Fruit fly (Drosophila melanogaster) whole organism, embryonic: ENCODE results near the gene CG3662.

Experiments
- Aef1 ChIP-seq: fragments of 200-800 bp; sonication (Bioruptor generic); IDR thresholded peaks from 3 replicates; pipeline ENCODE4 v1.3.6; 2022; ENCODE audit warnings: missing biosample characterization, missing genetic modification characterization
- Atf6 ChIP-seq: fragments of 200-800 bp; sonication (Bioruptor generic); IDR thresholded peaks from 2 replicates; pipeline ENCODE4 v1.3.6; 2022; ENCODE audit warnings: missing biosample characterization, missing genetic modification characterization
- Bdp1 ChIP-seq: fragments of 200-800 bp; sonication (Bioruptor generic); optimal IDR thresholded peaks from 3 replicates; lab custom pipeline; 2016; ENCODE audit warnings: missing biosample characterization, missing genetic modification characterization
- CG10209 ChIP-seq: fragments of 200-800 bp; sonication (Bioruptor generic); optimal IDR thresholded peaks from 3 replicates; lab custom pipeline; 2017; ENCODE audit warnings: missing biosample characterization, mild to moderate bottlenecking, missing genetic modification characterization, missing genetic modification reagents
- CG1024 ChIP-seq: fragments of 200-800 bp; sonication (Bioruptor generic); IDR thresholded peaks from 2 replicates; pipeline ENCODE4 v1.3.6; 2022; ENCODE audit warnings: missing biosample characterization, missing genetic modification characterization
- CG11085 ChIP-seq: fragments of 200-800 bp; sonication (Bioruptor generic); IDR thresholded peaks from 2 replicates; pipeline ENCODE4 v1.3.6; 2022; ENCODE audit warnings: missing biosample characterization, missing genetic modification characterization
- CG12155 ChIP-seq: fragments of 200-800 bp; sonication (Bioruptor generic); optimal IDR thresholded peaks from 3 replicates; lab custom pipeline; 2016; ENCODE audit warnings: missing biosample characterization, missing genetic modification characterization
- CG13775 ChIP-seq: fragments of 200-800 bp; sonication (Bioruptor generic); optimal IDR thresholded peaks from 3 replicates; lab custom pipeline; 2017; ENCODE audit warnings: missing biosample characterization, mild to moderate bottlenecking, missing genetic modification characterization
- CG14667 ChIP-seq: fragments of 200-800 bp; sonication (Bioruptor generic); IDR thresholded peaks from 2 replicates; pipeline ENCODE4 v1.3.6; 2022; ENCODE audit warnings: missing biosample characterization, missing genetic modification characterization
- CG15514 ChIP-seq: fragments of 200-800 bp; sonication (Bioruptor generic); optimal IDR thresholded peaks from 3 replicates; lab custom pipeline; 2017; ENCODE audit warnings: missing biosample characterization, missing genetic modification characterization, mild to moderate bottlenecking, moderate library complexity, missing genetic modification reagents
- CG17186 ChIP-seq: fragments of 200-800 bp; sonication (Bioruptor generic); optimal IDR thresholded peaks from 3 replicates; lab custom pipeline; 2017; ENCODE audit warnings: missing biosample characterization, missing genetic modification reagents, missing genetic modification characterization
- CG17912 ChIP-seq: fragments of 200-800 bp; sonication (Bioruptor generic); optimal IDR thresholded peaks from 2 replicates; lab custom pipeline; 2018; ENCODE audit warnings: missing biosample characterization, mild to moderate bottlenecking, missing genetic modification characterization
- CG2116 ChIP-seq: fragments of 200-800 bp; sonication (Bioruptor generic); optimal IDR thresholded peaks from 3 replicates; lab custom pipeline; 2018; ENCODE audit warnings: missing biosample characterization, mild to moderate bottlenecking, missing genetic modification characterization
- CG2678 ChIP-seq: fragments of 200-800 bp; sonication (Bioruptor generic); optimal IDR thresholded peaks from 3 replicates; lab custom pipeline; 2019; ENCODE audit warnings: missing biosample characterization, mild to moderate bottlenecking, missing genetic modification characterization, moderate library complexity
- CG31441 ChIP-seq: fragments of 200-800 bp; sonication (Bioruptor generic); IDR thresholded peaks from 2 replicates; pipeline ENCODE4 v1.3.6; 2022; ENCODE audit warnings: missing biosample characterization, missing genetic modification characterization
- CG32767 ChIP-seq: fragments of 200-800 bp; sonication (Bioruptor generic); IDR thresholded peaks from 2 replicates; pipeline ENCODE4 v1.3.6; 2022; ENCODE audit warnings: missing biosample characterization, missing genetic modification characterization
- CG3407 ChIP-seq: fragments of 200-800 bp; sonication (Bioruptor generic); optimal IDR thresholded peaks from 2 replicates; lab custom pipeline; 2018; ENCODE audit warnings: missing biosample characterization, mild to moderate bottlenecking, missing genetic modification characterization
- CG4707 ChIP-seq: fragments of 200-800 bp; sonication (Bioruptor generic); optimal IDR thresholded peaks from 2 replicates; lab custom pipeline; 2018; ENCODE audit warnings: missing biosample characterization, mild to moderate bottlenecking, missing genetic modification characterization, moderate library complexity
- CG4854 ChIP-seq: fragments of 200-800 bp; sonication (Bioruptor generic); optimal IDR thresholded peaks from 2 replicates; lab custom pipeline; 2016; ENCODE audit warnings: missing biosample characterization, missing genetic modification characterization, inconsistent platforms
- CG6272 ChIP-seq: fragments of 200-800 bp; sonication (Bioruptor generic); IDR thresholded peaks from 2 replicates; pipeline ENCODE4 v1.3.6; 2022; ENCODE audit warnings: missing biosample characterization, missing genetic modification characterization
- CG7786 ChIP-seq: fragments of 200-800 bp; sonication (Bioruptor generic); optimal IDR thresholded peaks from 2 replicates; lab custom pipeline; 2016; ENCODE audit warnings: missing biosample characterization, missing genetic modification characterization
- CG8281 ChIP-seq: fragments of 200-800 bp; sonication (Bioruptor generic); optimal IDR thresholded peaks from 2 replicates; lab custom pipeline; 2018; ENCODE audit warnings: missing biosample characterization, mild to moderate bottlenecking, missing genetic modification characterization, moderate library complexity
- CG9215 ChIP-seq: fragments of 200-800 bp; sonication (Bioruptor generic); IDR thresholded peaks from 2 replicates; pipeline ENCODE4 v1.3.6; 2022; ENCODE audit warnings: missing biosample characterization, missing genetic modification characterization
- CG9932 ChIP-seq: fragments of 200-800 bp; sonication (Bioruptor generic); IDR thresholded peaks from 2 replicates; pipeline ENCODE4 v1.3.6; 2022; ENCODE audit warnings: missing biosample characterization, missing genetic modification characterization
- CrebB ChIP-seq: fragments of 200-800 bp; sonication (Bioruptor generic); optimal IDR thresholded peaks from 3 replicates; lab custom pipeline; 2018; ENCODE audit warnings: missing biosample characterization, mild to moderate bottlenecking, missing genetic modification characterization
- Doc3 ChIP-seq: fragments of 200-800 bp; sonication (Bioruptor generic); IDR thresholded peaks from 3 replicates; pipeline ENCODE4 v1.3.6; 2022; ENCODE audit warnings: missing biosample characterization, missing genetic modification characterization; ENCODE audit not compliant: partially characterized antibody
- Fer3 ChIP-seq: fragments of 200-800 bp; sonication (Bioruptor generic); optimal IDR thresholded peaks from 2 replicates; lab custom pipeline; 2018; ENCODE audit warnings: missing biosample characterization, mild to moderate bottlenecking, missing genetic modification characterization, moderate library complexity
- H15 ChIP-seq: fragments of 200-800 bp; sonication (Bioruptor generic); IDR thresholded peaks from 3 replicates; pipeline ENCODE4 v1.3.6; 2022; ENCODE audit warnings: missing biosample characterization, missing genetic modification characterization
- HHEX ChIP-seq: fragments of 200-800 bp; sonication (Bioruptor generic); optimal IDR thresholded peaks from 3 replicates; lab custom pipeline; 2017; ENCODE audit warnings: missing biosample characterization, mild to moderate bottlenecking, missing genetic modification characterization, missing genetic modification reagents
- MBD-R2 ChIP-seq: fragments of 200-800 bp; sonication (Bioruptor generic); IDR thresholded peaks from 2 replicates; pipeline ENCODE4 v1.3.6; 2022; ENCODE audit warnings: missing biosample characterization, missing genetic modification characterization
- Neu2 ChIP-seq: fragments of 200-800 bp; sonication (Bioruptor generic); optimal IDR thresholded peaks from 3 replicates; lab custom pipeline; 2016; ENCODE audit warnings: missing biosample characterization, missing genetic modification characterization, borderline replicate concordance
- bbx ChIP-seq: fragments of 200-800 bp; sonication (Bioruptor generic); IDR thresholded peaks from 2 replicates; pipeline ENCODE4 v1.3.6; 2022; ENCODE audit warnings: missing biosample characterization, missing genetic modification characterization; ENCODE audit not compliant: partially characterized antibody
- cato ChIP-seq: fragments of 200-800 bp; sonication (Bioruptor generic); optimal IDR thresholded peaks from 2 replicates; lab custom pipeline; 2016; ENCODE audit warnings: missing biosample characterization, missing genetic modification characterization, borderline replicate concordance
- caup ChIP-seq: fragments of 200-800 bp; sonication (Bioruptor generic); optimal IDR thresholded peaks from 3 replicates; lab custom pipeline; 2017; ENCODE audit warnings: missing biosample characterization, mild to moderate bottlenecking, missing genetic modification characterization, moderate library complexity; ENCODE audit not compliant: severe bottlenecking
- emc ChIP-seq: fragments of 200-800 bp; sonication (Bioruptor generic); optimal IDR thresholded peaks from 2 replicates; lab custom pipeline; 2016; ENCODE audit warnings: missing biosample characterization, missing genetic modification characterization
- grau ChIP-seq: fragments of 200-800 bp; optimal IDR thresholded peaks from 3 replicates; lab custom pipeline; 2019; ENCODE audit warnings: missing biosample characterization, mild to moderate bottlenecking, missing genetic modification characterization, moderate library complexity
- hbn ChIP-seq: fragments of 200-800 bp; sonication (Bioruptor generic); IDR thresholded peaks from 2 replicates; pipeline ENCODE4 v1.3.6; 2022; ENCODE audit warnings: missing biosample characterization, missing genetic modification characterization; ENCODE audit not compliant: partially characterized antibody
- lmd ChIP-seq: fragments of 200-800 bp; sonication (Bioruptor generic); IDR thresholded peaks from 2 replicates; pipeline ENCODE4 v1.3.6; 2022; ENCODE audit warnings: missing biosample characterization, missing genetic modification characterization
- nom ChIP-seq: fragments of 200-800 bp; sonication (Bioruptor generic); optimal IDR thresholded peaks from 2 replicates; lab custom pipeline; 2017; ENCODE audit warnings: missing biosample characterization, missing genetic modification characterization, mild to moderate bottlenecking, moderate library complexity, missing genetic modification reagents
- pita ChIP-seq: fragments of 200-800 bp; sonication (Bioruptor generic); optimal IDR thresholded peaks from 2 replicates; lab custom pipeline; 2017; ENCODE audit warnings: missing biosample characterization, mild to moderate bottlenecking, missing genetic modification characterization
- pnt ChIP-seq: fragments of 200-800 bp; sonication (Bioruptor generic); optimal IDR thresholded peaks from 3 replicates; lab custom pipeline; 2016; ENCODE audit warnings: missing biosample characterization, missing genetic modification characterization
- pzg ChIP-seq: fragments of 200-800 bp; sonication (Bioruptor generic); optimal IDR thresholded peaks from 3 replicates; lab custom pipeline; 2018; ENCODE audit warnings: missing biosample characterization, mild to moderate bottlenecking, missing genetic modification characterization, moderate library complexity
- scrt ChIP-seq: fragments of 200-800 bp; sonication (Bioruptor generic); optimal IDR thresholded peaks from 2 replicates; lab custom pipeline; 2018; ENCODE audit warnings: missing biosample characterization, mild to moderate bottlenecking, missing genetic modification characterization, moderate library complexity
- sisA ChIP-seq: fragments of 200-800 bp; sonication (Bioruptor generic); IDR thresholded peaks from 2 replicates; pipeline ENCODE4 v1.3.6; 2022; ENCODE audit warnings: missing biosample characterization, missing genetic modification characterization
- stwl ChIP-seq: fragments of 200-800 bp; sonication (Bioruptor generic); optimal IDR thresholded peaks from 3 replicates; lab custom pipeline; 2018; ENCODE audit warnings: missing biosample characterization, mild to moderate bottlenecking, missing genetic modification characterization, moderate library complexity
- toy ChIP-seq: fragments of 200-800 bp; sonication (Bioruptor generic); IDR thresholded peaks from 2 replicates; pipeline ENCODE4 v1.3.6; 2022; ENCODE audit warnings: missing biosample characterization, missing genetic modification characterization
- ttk ChIP-seq: fragments of 200-800 bp; sonication (Bioruptor generic); IDR thresholded peaks from 2 replicates; pipeline ENCODE4 v2.1.2; 2022; ENCODE audit warnings: missing biosample characterization, missing genetic modification characterization
- usp ChIP-seq: fragments of >200 bp; optimal IDR thresholded peaks from 2 replicates; lab custom pipeline; 2017; ENCODE audit warnings: missing biosample characterization, missing genetic modification characterization

The CG3662 gene

dm6 chr2L:819315-820032 is 1.6 kb upstream of the CG3662 start, which contains the start of the genes PGAP2 and Clp (continued):
- TF ChIP-seq CG8281 = peak; percentile 29
- 0 out of 2 replicates have a peak, but pooled peaks have one; percentile 31 for TF ChIP-seq hbn (GFP tag; lab: Robert Waterston, UW)
- peak; percentile 13 for TF ChIP-seq emc
- TF ChIP-seq Aef1 (GFP tag; lab: Robert Waterston, UW) = peak; percentile 82
- TF ChIP-seq CG3407 (GFP tag; lab: Kevin White, UChicago) = peak; percentile 29
- TF ChIP-seq pita (GFP tag; lab: Kevin White, UChicago) = no peak
- TF ChIP-seq CG10209 (GFP tag; lab: Kevin White, UChicago) = peak; percentile 66
- TF ChIP-seq stwl = peak; percentile 42
- no peak for TF ChIP-seq usp
- peak; percentile 77; the same call in 1 of the 2 replicates for TF ChIP-seq CG9215 (GFP tag; lab: Robert Waterston, UW)
- peak; percentile 82 for TF ChIP-seq CG13775 (GFP tag; lab: Kevin White, UChicago)
- TF ChIP-seq CG14667 = peak; percentile 53; the same call in 1 of the 2 replicates
- TF ChIP-seq CrebB (tag; lab: Kevin White, UChicago) = peak; percentile 7
- peak; percentile 80 for TF ChIP-seq CG2678 (tag; lab: Kevin White, UChicago)
- peak; percentile 33 for TF ChIP-seq Neu2 (GFP tag; lab: Kevin White, UChicago)
- peak; percentile 16 for TF ChIP-seq pnt
- peak; percentile 62 for TF ChIP-seq cato
- peak; percentile 62 for TF ChIP-seq CG6272 (GFP tag; lab: Robert Waterston, UW)
- peak; percentile 34 for TF ChIP-seq pzg (GFP tag; lab: Kevin White, UChicago)
- peak; percentile 61 for TF ChIP-seq CG7786 (GFP tag; lab: Kevin White, UChicago)
- peak; percentile 76 for TF ChIP-seq sisA (GFP tag; lab: Robert Waterston, UW)
- TF ChIP-seq CG11085 (GFP tag; lab: Robert Waterston, UW) = peak; percentile 75
- TF ChIP-seq CG2116 (GFP tag; lab: Kevin White, UChicago) = peak; percentile 72
- peak; percentile 70 for TF ChIP-seq MBD-R2 (GFP tag; lab: Robert Waterston, UW)
- TF ChIP-seq ttk (GFP tag; lab: Robert Waterston, UW) = peak; percentile 72
- TF ChIP-seq toy (GFP tag; lab: Robert Waterston, UW) = peak; percentile 7; the same call in 1 of the 2 replicates
- no peak for TF ChIP-seq scrt (GFP tag; lab: Kevin White, UChicago)
- TF ChIP-seq CG4707 = no peak
- peak; percentile 73 for TF ChIP-seq H15 (GFP tag; lab: Robert Waterston, UW)
- TF ChIP-seq nom (GFP tag; lab: Kevin White, UChicago) = peak; percentile 3
- peak; percentile 20 for TF ChIP-seq CG4854 (GFP tag; lab: Kevin White, UChicago)
- peak; percentile 85 for TF ChIP-seq CG9932 (GFP tag; lab: Robert Waterston, UW)
- peak; percentile 48 for TF ChIP-seq CG17186 (GFP tag; lab: Kevin White, UChicago)
- TF ChIP-seq CG31441 (GFP tag; lab: Robert Waterston, UW) = peak; percentile 73
- peak; percentile 73 for TF ChIP-seq CG12155 (GFP tag; lab: Kevin White, UChicago)
- TF ChIP-seq Fer3 (tag; lab: Kevin White, UChicago) = peak; percentile 78
- peak; percentile 71; the same call in 1 of the 2 replicates for TF ChIP-seq CG32767
- TF ChIP-seq Atf6 (GFP tag; lab: Robert Waterston, UW) = peak; percentile 72
- no peak for TF ChIP-seq CG17912 (GFP tag; lab: Kevin White, UChicago)
- peak; percentile 6 for TF ChIP-seq HHEX (GFP tag; lab: Kevin White, UChicago)
- peak; percentile 42 for TF ChIP-seq caup (GFP tag; lab: Kevin White, UChicago)
- TF ChIP-seq grau (tag; lab: Kevin White, UChicago) = peak; percentile 79
- TF ChIP-seq lmd (GFP tag; lab: Robert Waterston, UW) = peak; percentile 84
- peak; percentile 43; the same call in 1 of the 2 replicates for TF ChIP-seq CG1024 (GFP tag; lab: Robert Waterston, UW)
- TF ChIP-seq bbx (GFP tag; lab: Robert Waterston, UW) = 0 out of 2 replicates have a peak, but pooled peaks have one; percentile 10
- peak; percentile 59 for TF ChIP-seq CG15514 (GFP tag; lab: Kevin White, UChicago)
- 0 out of 3 replicates have a peak, but pooled peaks have one; percentile 40 for TF ChIP-seq Doc3
- TF ChIP-seq Bdp1 = peak; percentile 20
